Worm (Caenorhabditis elegans): Measurements from ENCODE around the gene Y75B8A.8.

ce11 chrIII:12205271-12205670 is 44.7 kb downstream of the Y75B8A.8 start:
- TF ChIP-seq dmd-4 (tag; optimal IDR thresholded peaks at IDR 0.05) (no peak), alr-1 (tag; optimal IDR thresholded peaks at IDR 0.05) (no peak), lin-39 (tag; optimal IDR thresholded peaks at IDR 0.05) (no peak), nhr-21 (tag; optimal IDR thresholded peaks at IDR 0.05) (no peak), nhr-77 (tag; optimal IDR thresholded peaks at IDR 0.05) (no peak)
